Worm (Caenorhabditis elegans) whole organism, late embryonic: ENCODE measurements around the gene clec-57.

Experiments used
- C08G9.2 ChIP-seq: sonication (generic microtip); optimal IDR thresholded peaks from 2 replicates; lab custom pipeline; 2016; ENCODE audit warnings: mild to moderate bottlenecking, missing genetic modification characterization, moderate library complexity, missing compliant biosample characterization
- C38D4.7 ChIP-seq: fragments of 200-800 bp; sonication (Bioruptor generic); optimal IDR thresholded peaks from 2 replicates; lab custom pipeline; 2018; ENCODE audit warnings: mild to moderate bottlenecking, missing genetic modification characterization, moderate library complexity, missing compliant biosample characterization
- F13H6.1 ChIP-seq: sonication (generic microtip); optimal IDR thresholded peaks from 2 replicates; lab custom pipeline; 2016; ENCODE audit warnings: missing genetic modification characterization, missing compliant biosample characterization
- K09A11.1 ChIP-seq: sonication (generic microtip); optimal IDR thresholded peaks from 2 replicates; lab custom pipeline; 2017; ENCODE audit warnings: antibody characterized with exemption, mild to moderate bottlenecking, missing genetic modification characterization, missing compliant biosample characterization; ENCODE audit not compliant: insufficient read depth
- ahr-1 ChIP-seq: sonication (generic microtip); optimal IDR thresholded peaks from 2 replicates; lab custom pipeline; 2016; ENCODE audit warnings: missing genetic modification characterization, missing compliant biosample characterization
- ceh-14 ChIP-seq: sonication (generic microtip); optimal IDR thresholded peaks from 2 replicates; lab custom pipeline; 2016; ENCODE audit warnings: missing genotype, missing genetic modification characterization, missing compliant biosample characterization
- ceh-19 ChIP-seq: fragments of 200-800 bp; sonication (Bioruptor generic); optimal IDR thresholded peaks from 2 replicates; lab custom pipeline; 2018; ENCODE audit warnings: mild to moderate bottlenecking, missing genetic modification characterization, missing compliant biosample characterization
- ceh-31 ChIP-seq: sonication (generic microtip); optimal IDR thresholded peaks from 2 replicates; lab custom pipeline; 2016; ENCODE audit warnings: missing genetic modification characterization, missing compliant biosample characterization
- ceh-34 ChIP-seq: sonication (generic microtip); optimal IDR thresholded peaks from 2 replicates; lab custom pipeline; 2016; ENCODE audit warnings: mild to moderate bottlenecking, missing genetic modification characterization, missing compliant biosample characterization
- ceh-48 ChIP-seq: sonication (generic microtip); optimal IDR thresholded peaks from 2 replicates; lab custom pipeline; 2016; ENCODE audit warnings: missing genetic modification characterization, inconsistent platforms, missing compliant biosample characterization
- ceh-6 ChIP-seq: fragments of 200-800 bp; sonication (Bioruptor generic); optimal IDR thresholded peaks from 2 replicates; lab custom pipeline; 2018; ENCODE audit warnings: mild to moderate bottlenecking, missing genetic modification characterization, missing compliant biosample characterization
- che-1 ChIP-seq: sonication (generic microtip); optimal IDR thresholded peaks from 2 replicates; lab custom pipeline; 2016; ENCODE audit warnings: mild to moderate bottlenecking, missing genetic modification characterization, missing compliant biosample characterization
- dmd-4 ChIP-seq: sonication (generic microtip); optimal IDR thresholded peaks from 2 replicates; lab custom pipeline; 2016; ENCODE audit warnings: borderline replicate concordance, missing genetic modification characterization, missing compliant biosample characterization
- dve-1 ChIP-seq: sonication (generic microtip); optimal IDR thresholded peaks from 2 replicates; lab custom pipeline; 2017; ENCODE audit warnings: antibody characterized with exemption, mild to moderate bottlenecking, missing genetic modification characterization, missing compliant biosample characterization
- elt-2 ChIP-seq: sonication (generic microtip); optimal IDR thresholded peaks from 2 replicates; lab custom pipeline; 2016; ENCODE audit warnings: missing genetic modification reagents, missing genetic modification characterization, missing compliant biosample characterization
- elt-4 ChIP-seq: sonication (generic microtip); optimal IDR thresholded peaks from 2 replicates; lab custom pipeline; 2016; ENCODE audit warnings: missing genetic modification characterization, missing compliant biosample characterization
- eyg-1 ChIP-seq: sonication (generic microtip); optimal IDR thresholded peaks from 2 replicates; lab custom pipeline; 2016; ENCODE audit warnings: missing genotype, missing genetic modification characterization, missing compliant biosample characterization
- fkh-10 ChIP-seq: fragments of 150-350 bp; optimal IDR thresholded peaks from 2 replicates; lab custom pipeline; 2014; ENCODE audit warnings: missing biosample characterization, missing genetic modification reagents, missing genetic modification characterization
- gmeb-2 ChIP-seq: sonication (generic microtip); optimal IDR thresholded peaks from 2 replicates; lab custom pipeline; 2016; ENCODE audit warnings: missing genetic modification characterization, inconsistent platforms, missing compliant biosample characterization
- hlh-13 ChIP-seq: fragments of 200-800 bp; sonication (Bioruptor generic); optimal IDR thresholded peaks from 2 replicates; lab custom pipeline; 2018; ENCODE audit warnings: mild to moderate bottlenecking, missing genetic modification characterization, missing compliant biosample characterization
- hlh-15 ChIP-seq: sonication (generic microtip); optimal IDR thresholded peaks from 2 replicates; lab custom pipeline; 2016; ENCODE audit warnings: missing genetic modification characterization, missing compliant biosample characterization
- hlh-30 ChIP-seq: sonication (generic microtip); optimal IDR thresholded peaks from 2 replicates; lab custom pipeline; 2017; ENCODE audit warnings: antibody characterized with exemption, missing genetic modification characterization, missing compliant biosample characterization; ENCODE audit not compliant: insufficient read depth
- lin-11 ChIP-seq: fragments of 200-800 bp; sonication (Bioruptor generic); optimal IDR thresholded peaks from 2 replicates; lab custom pipeline; 2018; ENCODE audit warnings: mild to moderate bottlenecking, missing genetic modification characterization, missing compliant biosample characterization
- nhr-232 ChIP-seq: sonication (generic microtip); optimal IDR thresholded peaks from 2 replicates; lab custom pipeline; 2016; ENCODE audit warnings: missing genetic modification characterization, missing compliant biosample characterization
- npax-4 ChIP-seq: sonication (generic microtip); optimal IDR thresholded peaks from 2 replicates; lab custom pipeline; 2016; ENCODE audit warnings: missing genetic modification characterization, missing compliant biosample characterization
- pat-9 ChIP-seq: fragments of 200-800 bp; sonication (Bioruptor generic); optimal IDR thresholded peaks from 2 replicates; lab custom pipeline; 2018; ENCODE audit warnings: mild to moderate bottlenecking, missing genetic modification characterization, moderate library complexity, missing compliant biosample characterization
- pha-4 ChIP-seq: fragments of 150-350 bp; optimal IDR thresholded peaks from 2 replicates; lab custom pipeline; 2018; ENCODE audit warnings: missing biosample characterization, missing genetic modification reagents, missing genetic modification characterization
- pros-1 ChIP-seq: fragments of 150-350 bp; optimal IDR thresholded peaks from 2 replicates; lab custom pipeline; 2014; ENCODE audit warnings: missing biosample characterization, missing genetic modification reagents, missing genetic modification characterization
- rnt-1 ChIP-seq: sonication (generic microtip); optimal IDR thresholded peaks from 2 replicates; lab custom pipeline; 2016; ENCODE audit warnings: missing genetic modification characterization, missing compliant biosample characterization
- sdc-2 ChIP-seq: sonication (generic microtip); optimal IDR thresholded peaks from 2 replicates; lab custom pipeline; 2016; ENCODE audit warnings: missing genotype, missing genetic modification characterization, missing compliant biosample characterization
- sox-4 ChIP-seq: sonication (generic microtip); optimal IDR thresholded peaks from 2 replicates; lab custom pipeline; 2017; ENCODE audit warnings: mild to moderate bottlenecking, missing genetic modification characterization, inconsistent platforms, missing compliant biosample characterization
- syd-9 ChIP-seq: sonication (generic microtip); optimal IDR thresholded peaks from 2 replicates; lab custom pipeline; 2016; ENCODE audit warnings: mild to moderate bottlenecking, missing genetic modification characterization, moderate library complexity, missing compliant biosample characterization
- tbx-2 ChIP-seq: sonication (generic microtip); optimal IDR thresholded peaks from 2 replicates; lab custom pipeline; 2016; ENCODE audit warnings: missing genetic modification characterization, missing compliant biosample characterization
- tbx-7 ChIP-seq: sonication (generic microtip); optimal IDR thresholded peaks from 2 replicates; lab custom pipeline; 2016; ENCODE audit warnings: missing genotype, missing genetic modification characterization, missing compliant biosample characterization
- unc-42 ChIP-seq: sonication (generic microtip); optimal IDR thresholded peaks from 2 replicates; lab custom pipeline; 2016; ENCODE audit warnings: missing genotype, missing genetic modification characterization, missing compliant biosample characterization
- unc-86 ChIP-seq: sonication (generic microtip); optimal IDR thresholded peaks from 2 replicates; lab custom pipeline; 2016; ENCODE audit warnings: missing genetic modification characterization, missing compliant biosample characterization
- zip-5 ChIP-seq: sonication (generic microtip); optimal IDR thresholded peaks from 2 replicates; lab custom pipeline; 2016; ENCODE audit warnings: missing genetic modification characterization, missing compliant biosample characterization
- ztf-16 ChIP-seq: sonication (generic microtip); optimal IDR thresholded peaks from 2 replicates; lab custom pipeline; 2017; ENCODE audit warnings: missing genetic modification characterization, missing compliant biosample characterization

clec-57 gene

DNA sequence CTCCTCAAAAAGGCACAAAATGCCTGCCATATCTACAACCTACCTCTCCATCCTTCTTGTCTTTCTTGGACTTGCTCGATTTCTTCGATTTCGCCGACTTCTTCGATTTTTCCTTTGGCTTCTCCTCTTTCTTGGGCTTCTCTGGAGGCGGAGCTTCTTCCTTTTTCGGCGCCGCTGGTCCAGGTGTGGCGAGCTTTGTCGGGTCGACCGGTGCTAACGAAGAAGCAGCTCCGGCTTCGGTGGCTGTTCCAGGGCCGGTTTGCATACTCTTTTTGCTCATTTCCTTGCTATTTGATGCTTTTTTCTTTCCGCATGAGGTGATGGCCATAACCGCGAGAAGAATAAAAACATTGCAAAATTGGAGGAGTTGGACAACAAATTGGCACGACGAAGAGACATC is 11.5 kb downstream of the clec-57 start:
- TF ChIP-seq elt-4 (tag; lab: Kevin White, UChicago) = no peak
- no peak for TF ChIP-seq ceh-34
- TF ChIP-seq C08G9.2 (tag; lab: Kevin White, UChicago) = no peak
- TF ChIP-seq elt-2 = no peak
- no peak for TF ChIP-seq che-1 (tag; lab: Kevin White, UChicago)

DNA sequence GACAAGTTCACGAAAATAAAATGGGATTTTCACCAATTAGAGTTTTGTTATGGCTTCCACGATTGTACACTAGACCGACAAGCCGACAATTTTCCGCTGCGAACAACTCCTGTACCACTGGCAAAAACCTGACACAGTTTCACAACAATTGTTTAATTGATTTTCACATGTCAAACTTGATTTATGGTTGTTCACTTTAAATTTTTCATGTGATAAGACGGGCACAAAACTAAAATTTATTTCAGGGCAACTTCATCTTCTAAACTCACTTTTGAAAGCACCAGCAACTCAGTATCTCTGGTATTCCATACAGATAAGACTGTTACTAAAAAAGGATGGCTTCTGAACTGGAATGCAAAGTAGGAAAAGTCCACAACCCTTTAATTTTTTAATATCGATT is 12.4 kb downstream of the clec-57 start, which contains the start of gene R02D5.7:
TSS of gene R02D5.7 (minus strand) at position 101 of the 400 bp plus-strand sequence.
- no peak for TF ChIP-seq pros-1 (tag; lab: Kevin White, UChicago)
- no peak for TF ChIP-seq ceh-6 (GFP tag; lab: Kevin White, UChicago)
- TF ChIP-seq gmeb-2 = no peak
- TF ChIP-seq K09A11.1 = no peak

DNA sequence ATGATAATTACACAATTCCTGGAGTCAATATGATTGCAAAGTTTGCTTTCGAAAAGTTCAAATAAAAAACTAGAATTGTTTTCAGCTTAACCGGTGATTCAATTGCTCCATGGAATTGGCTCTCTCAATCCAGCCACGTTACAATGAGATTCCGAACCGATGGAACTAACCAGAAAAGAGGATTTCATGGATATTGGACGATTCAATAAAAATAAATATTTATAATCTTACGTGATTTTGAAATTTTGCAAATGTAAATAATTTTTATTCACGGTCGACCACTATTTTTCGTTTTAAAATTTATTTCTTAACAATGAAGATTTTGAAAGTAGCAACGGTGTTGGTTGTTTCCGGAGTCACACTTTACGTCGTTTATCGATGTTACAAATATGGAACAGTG is 13.0 kb downstream of the clec-57 start, which contains the start of gene R02D5.10:
TSS of gene R02D5.10 (plus strand) at position 301 of the 400 bp plus-strand sequence.
- TF ChIP-seq npax-4 (tag; lab: Kevin White, UChicago) (no peak), unc-42 (tag; lab: Kevin White, UChicago) (no peak), C38D4.7 (no peak), hlh-15 (tag; lab: Kevin White, UChicago) (no peak)

DNA sequence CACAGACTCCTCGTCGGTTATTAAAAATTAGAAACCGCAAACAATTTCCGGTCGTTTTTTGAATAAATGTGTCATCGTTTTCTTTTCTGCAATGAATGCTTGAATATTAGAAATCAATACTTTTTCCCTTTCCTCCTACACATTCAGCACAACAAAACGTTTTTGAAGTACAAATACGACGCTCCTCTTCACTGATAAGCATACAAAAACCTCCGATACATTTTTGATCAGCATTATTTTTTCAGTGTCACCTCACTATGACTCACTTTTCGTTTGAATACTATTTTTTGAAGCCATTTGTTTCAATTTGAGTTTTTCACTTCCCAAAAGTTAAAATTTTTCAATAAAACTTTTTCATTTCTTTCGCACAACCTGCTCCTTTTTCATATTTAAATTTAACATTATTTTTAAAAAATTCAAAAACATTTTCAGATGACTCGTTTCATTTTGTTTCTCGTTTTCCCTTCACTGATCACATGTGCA is 13.7 kb downstream of the clec-57 start, which contains the start of gene R02D5.3:
TSS of gene R02D5.3 (plus strand) at position 433 of the 483 bp plus-strand sequence.
- TF ChIP-seq K09A11.1 (no peak), npax-4 (tag; lab: Kevin White, UChicago) (no peak), sdc-2 (tag; lab: Kevin White, UChicago) (no peak), gmeb-2 (no peak)

DNA sequence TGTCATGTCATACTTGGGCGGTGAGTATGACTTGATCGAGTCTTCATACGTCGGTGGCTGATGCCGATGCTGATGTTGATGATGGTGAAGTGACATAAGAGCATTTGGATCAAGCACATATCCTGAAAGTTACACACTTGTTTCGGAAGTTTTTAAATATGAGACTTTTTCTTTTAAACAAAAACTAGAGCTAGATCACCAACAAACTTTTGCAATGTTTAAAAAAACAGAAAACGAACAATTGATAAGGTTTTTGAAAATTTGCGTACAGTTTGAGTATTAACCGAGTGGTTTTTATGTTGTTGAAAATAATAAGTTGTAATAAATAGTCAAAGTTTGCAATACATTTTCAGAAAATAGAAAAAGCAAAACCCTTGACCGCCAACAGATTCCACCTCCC is 15.6 kb downstream of the clec-57 start, which contains the start of gene R02D5.4:
TSS of gene R02D5.4 (minus strand) at position 101 of the 400 bp plus-strand sequence.
- TF ChIP-seq npax-4 (tag; lab: Kevin White, UChicago) (no peak), tbx-2 (tag; lab: Kevin White, UChicago) (no peak), dve-1 (tag; lab: Kevin White, UChicago) (no peak), elt-4 (tag; lab: Kevin White, UChicago) (no peak), ztf-16 (tag; lab: Kevin White, UChicago) (no peak), zip-5 (tag; lab: Kevin White, UChicago) (no peak), pat-9 (no peak), hlh-30 (tag; lab: Kevin White, UChicago) (no peak), F13H6.1 (tag; lab: Kevin White, UChicago) (no peak), syd-9 (tag; lab: Kevin White, UChicago) (no peak), tbx-7 (tag; lab: Kevin White, UChicago) (no peak)

DNA sequence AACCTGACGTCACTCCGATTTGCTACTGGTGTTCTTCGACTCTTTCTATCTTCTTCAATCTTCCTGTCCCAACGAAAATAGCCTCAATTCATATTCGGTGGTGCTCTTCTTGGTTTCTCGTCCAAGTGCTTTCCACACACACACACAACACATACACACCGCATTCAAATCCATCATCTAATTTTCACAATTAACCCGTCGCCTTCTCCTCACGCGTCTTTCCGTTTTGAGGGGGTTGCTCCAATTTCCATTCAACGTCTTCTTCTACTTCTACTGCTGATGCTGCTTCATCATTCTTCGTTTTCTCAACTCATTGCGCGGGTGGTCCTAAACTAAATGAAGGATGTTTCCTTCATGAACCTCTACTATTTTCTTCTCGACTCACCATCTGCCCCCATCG is 22.1 kb downstream of the clec-57 start:
- TF ChIP-seq tbx-2 (tag; lab: Kevin White, UChicago) = peak; percentile 46
- no peak for TF ChIP-seq hlh-13 (GFP tag; lab: Kevin White, UChicago)
- TF ChIP-seq rnt-1 (tag; lab: Kevin White, UChicago) = no peak
- TF ChIP-seq pha-4 (tag; lab: Kevin White, UChicago) = no peak
- no peak for TF ChIP-seq eyg-1 (tag; lab: Kevin White, UChicago)
- no peak for TF ChIP-seq fkh-10 (GFP tag; lab: Kevin White, UChicago)
- peak; percentile 24 for TF ChIP-seq ceh-31 (tag; lab: Kevin White, UChicago)
- TF ChIP-seq sox-4 (tag; lab: Kevin White, UChicago) = no peak
- TF ChIP-seq lin-11 (tag; lab: Kevin White, UChicago) = no peak
- no peak for TF ChIP-seq hlh-15 (tag; lab: Kevin White, UChicago)
- TF ChIP-seq ceh-14 (tag; lab: Kevin White, UChicago) = peak; percentile 35
- peak; percentile 87 for TF ChIP-seq unc-42 (tag; lab: Kevin White, UChicago)
- TF ChIP-seq nhr-232 (tag; lab: Kevin White, UChicago) = no peak
- no peak for TF ChIP-seq dmd-4
- no peak for TF ChIP-seq elt-2
- TF ChIP-seq npax-4 (tag; lab: Kevin White, UChicago) = no peak
- TF ChIP-seq che-1 (tag; lab: Kevin White, UChicago) = no peak
- peak; percentile 23 for TF ChIP-seq C08G9.2 (tag; lab: Kevin White, UChicago)
- no peak for TF ChIP-seq gmeb-2
- no peak for TF ChIP-seq ceh-48 (tag; lab: Kevin White, UChicago)
- TF ChIP-seq ahr-1 (tag; lab: Kevin White, UChicago) = no peak
- TF ChIP-seq ceh-19 (GFP tag; lab: Kevin White, UChicago) = no peak
- TF ChIP-seq pat-9 = no peak
- TF ChIP-seq unc-86 = no peak
- no peak for TF ChIP-seq C38D4.7
